Worm (Caenorhabditis elegans): ENCODE results near the gene klp-7.
"Not testable (repeated sequence)": the region's sequence is repeated elsewhere in the genome, so short reads cannot be mapped to it uniquely, and the experiment has no call there.

klp-7 gene

DNA sequence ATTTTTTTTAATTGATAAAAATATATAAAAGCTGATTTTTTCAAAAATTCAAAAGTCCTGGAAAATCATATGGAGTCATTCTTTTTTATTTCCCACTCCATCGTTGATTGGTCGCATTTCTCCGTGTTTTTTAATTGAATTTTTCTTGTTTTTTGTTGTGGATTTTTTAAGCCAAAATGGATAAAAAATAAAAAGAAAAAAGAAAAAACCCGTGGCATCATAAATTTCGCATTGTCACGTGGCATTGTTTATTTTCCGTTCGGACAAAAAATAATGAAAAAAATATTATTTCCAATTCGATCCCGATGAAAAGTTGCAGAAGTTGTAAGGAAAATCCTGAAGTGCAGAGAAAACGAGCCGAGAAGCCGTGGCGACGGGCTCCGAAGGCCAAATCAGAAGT, at the start of gene klp-7:
TSS of gene klp-7 (plus strand) at position 301 of the 400 bp plus-strand sequence.
- TF ChIP-seq B0310.2, hmbx-1, ets-7 (tag; optimal IDR thresholded peaks at IDR 0.05): not testable (repeated sequence)

ce11 chrIII:10757540-10757939, 48.2 kb upstream of the klp-7 start, which contains the start of gene rnf-113:
TSS of gene rnf-113 (minus strand) at chrIII:10757640.
- TF ChIP-seq ama-1 (optimal IDR thresholded peaks at IDR 0.05) (no peak), hnd-1 (tag; optimal IDR thresholded peaks at IDR 0.05) (no peak)

ce11 chrIII:10758422-10758821, 47.3 kb upstream of the klp-7 start, which contains the start of gene K01G5.10:
TSS of gene K01G5.10 (minus strand) at chrIII:10758522.
- TF ChIP-seq tbx-11 (GFP tag; IDR thresholded peaks at IDR 0.05) = no peak
- TF ChIP-seq ama-1 (optimal IDR thresholded peaks at IDR 0.05) = no peak
- TF ChIP-seq hmbx-1 (tag; optimal IDR thresholded peaks at IDR 0.05) = no peak
- TF ChIP-seq ceh-13 (GFP tag; optimal IDR thresholded peaks at IDR 0.05) = no peak
- no peak for TF ChIP-seq hmg-4 (GFP tag; optimal IDR thresholded peaks at IDR 0.05)
- TF ChIP-seq tra-4 (tag; optimal IDR thresholded peaks at IDR 0.05) = no peak
- no peak for TF ChIP-seq pes-1 (GFP tag; IDR thresholded peaks at IDR 0.05)
- no peak for TF ChIP-seq scrt-1 (GFP tag; IDR thresholded peaks at IDR 0.05)
- TF ChIP-seq sea-1 (GFP tag; conservative IDR thresholded peaks at IDR 0.05) = no peak
- no peak for TF ChIP-seq F13C5.2 (tag; optimal IDR thresholded peaks at IDR 0.05)
- no peak for TF ChIP-seq B0310.2 (tag; optimal IDR thresholded peaks at IDR 0.05)
- no peak for TF ChIP-seq aly-1 (tag; optimal IDR thresholded peaks at IDR 0.05)
- TF ChIP-seq flt-1 (GFP tag; IDR thresholded peaks at IDR 0.05) = no peak
- TF ChIP-seq hnd-1 (tag; optimal IDR thresholded peaks at IDR 0.05) = no peak

ce11 chrIII:10759050-10760023, 46.4 kb upstream of the klp-7 start, which contains the start of gene tasp-1:
TSS of gene tasp-1 (plus strand) at chrIII:10759307.
- peak; percentile 96 for TF ChIP-seq sea-1 (GFP tag; conservative IDR thresholded peaks at IDR 0.05)
- TF ChIP-seq flt-1 (GFP tag; IDR thresholded peaks at IDR 0.05) = peak; percentile 93
- peak; percentile 70 for TF ChIP-seq tra-4 (tag; optimal IDR thresholded peaks at IDR 0.05)
- peak; percentile 99 for TF ChIP-seq F13C5.2 (tag; optimal IDR thresholded peaks at IDR 0.05)
- TF ChIP-seq tbx-11 (GFP tag; IDR thresholded peaks at IDR 0.05) = peak; percentile 91
- TF ChIP-seq hmg-4 (GFP tag; optimal IDR thresholded peaks at IDR 0.05) = peak; percentile 98
- TF ChIP-seq hmbx-1 (tag; optimal IDR thresholded peaks at IDR 0.05) = peak; percentile 75
- TF ChIP-seq ama-1 (optimal IDR thresholded peaks at IDR 0.05) = no peak
- peak; percentile 78 for TF ChIP-seq aly-1 (tag; optimal IDR thresholded peaks at IDR 0.05)
- TF ChIP-seq pes-1 (GFP tag; IDR thresholded peaks at IDR 0.05) = peak; percentile 92
- TF ChIP-seq B0310.2 (tag; optimal IDR thresholded peaks at IDR 0.05) = peak; percentile 67
- TF ChIP-seq ceh-36 (tag; optimal IDR thresholded peaks at IDR 0.05) = peak; percentile 81
- TF ChIP-seq ceh-13 (GFP tag; optimal IDR thresholded peaks at IDR 0.05) = peak; percentile 66
- TF ChIP-seq hnd-1 (tag; optimal IDR thresholded peaks at IDR 0.05) = peak; percentile 74
- TF ChIP-seq ets-7 (tag; optimal IDR thresholded peaks at IDR 0.05) = peak; percentile 85
- TF ChIP-seq tbx-37 (GFP tag; conservative IDR thresholded peaks at IDR 0.05) = peak; percentile 89
- peak; percentile 85 for TF ChIP-seq scrt-1 (GFP tag; IDR thresholded peaks at IDR 0.05)

DNA sequence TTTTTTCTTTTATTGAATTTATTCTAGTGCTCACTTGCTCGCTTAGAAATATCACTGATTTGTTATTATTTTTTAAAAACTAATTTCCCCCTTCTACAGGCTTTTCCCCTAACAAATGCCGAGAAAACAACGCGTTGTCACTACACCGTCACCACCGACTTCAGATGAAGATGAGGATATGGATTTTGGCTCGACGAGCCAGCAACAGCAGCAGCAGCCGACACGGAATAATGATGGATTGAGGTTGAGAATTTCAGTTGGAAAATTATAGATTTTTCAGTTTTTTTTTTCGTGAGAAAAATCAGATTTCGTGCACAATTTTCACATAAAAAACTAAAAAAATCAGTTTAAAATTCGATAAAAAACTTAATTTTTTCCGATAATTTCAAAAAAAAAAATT, 42.7 kb upstream of the klp-7 start, which contains the start of gene dpy-28:
TSS of gene dpy-28 (plus strand) at position 100 of the 400 bp plus-strand sequence.
- TF ChIP-seq hnd-1 (tag; optimal IDR thresholded peaks at IDR 0.05) (no peak), flt-1 (GFP tag; IDR thresholded peaks at IDR 0.05) (no peak), sea-1 (GFP tag; conservative IDR thresholded peaks at IDR 0.05) (no peak), scrt-1 (GFP tag; IDR thresholded peaks at IDR 0.05) (no peak), B0310.2 (tag; optimal IDR thresholded peaks at IDR 0.05) (no peak), pes-1 (GFP tag; IDR thresholded peaks at IDR 0.05) (no peak), ama-1 (optimal IDR thresholded peaks at IDR 0.05) (no peak), ceh-36 (tag; optimal IDR thresholded peaks at IDR 0.05) (no peak), tbx-11 (GFP tag; IDR thresholded peaks at IDR 0.05) (no peak), ets-7 (tag; optimal IDR thresholded peaks at IDR 0.05) (no peak), F13C5.2 (tag; optimal IDR thresholded peaks at IDR 0.05) (no peak), aly-1 (tag; optimal IDR thresholded peaks at IDR 0.05) (no peak), tra-4 (tag; optimal IDR thresholded peaks at IDR 0.05) (no peak), hmbx-1 (tag; optimal IDR thresholded peaks at IDR 0.05) (no peak), tbx-37 (GFP tag; conservative IDR thresholded peaks at IDR 0.05) (no peak), hmg-4 (GFP tag; optimal IDR thresholded peaks at IDR 0.05) (no peak), ceh-13 (GFP tag; optimal IDR thresholded peaks at IDR 0.05) (no peak)

DNA sequence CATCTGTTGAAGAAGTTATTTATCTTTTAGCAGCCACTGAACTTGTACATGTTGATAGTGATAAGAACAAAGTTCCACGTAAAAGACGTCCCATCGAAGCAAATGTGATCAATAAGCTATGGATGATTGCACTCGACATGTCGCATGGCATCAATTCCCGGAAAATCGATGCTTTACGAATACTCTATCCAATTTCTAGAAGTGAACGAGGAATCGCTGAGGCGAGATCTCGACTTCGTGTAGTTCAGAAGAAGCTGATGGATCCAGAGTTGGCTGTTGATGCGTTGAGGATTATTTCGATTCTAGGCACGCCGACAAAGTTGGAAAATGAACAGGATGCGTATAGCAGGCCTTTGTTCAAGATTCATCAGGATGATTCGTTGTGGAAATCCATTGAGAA, 36.0 kb upstream of the klp-7 start:
- TF ChIP-seq tbx-37 (GFP tag; conservative IDR thresholded peaks at IDR 0.05) (no peak), pes-1 (GFP tag; IDR thresholded peaks at IDR 0.05) (no peak), scrt-1 (GFP tag; IDR thresholded peaks at IDR 0.05) (no peak), ceh-13 (GFP tag; optimal IDR thresholded peaks at IDR 0.05) (no peak), B0310.2 (tag; optimal IDR thresholded peaks at IDR 0.05) (no peak), sea-1 (GFP tag; conservative IDR thresholded peaks at IDR 0.05) (no peak), hnd-1 (tag; optimal IDR thresholded peaks at IDR 0.05) (no peak)

- no peak for TF ChIP-seq ama-1 (optimal IDR thresholded peaks at IDR 0.05)
- no peak for TF ChIP-seq tbx-37 (GFP tag; conservative IDR thresholded peaks at IDR 0.05)
- no peak for TF ChIP-seq F13C5.2 (tag; optimal IDR thresholded peaks at IDR 0.05)
- TF ChIP-seq tbx-11 (GFP tag; IDR thresholded peaks at IDR 0.05) = no peak
- TF ChIP-seq hmg-4 (GFP tag; optimal IDR thresholded peaks at IDR 0.05) = no peak
- no peak for TF ChIP-seq pes-1 (GFP tag; IDR thresholded peaks at IDR 0.05)
- TF ChIP-seq sea-1 (GFP tag; conservative IDR thresholded peaks at IDR 0.05) = no peak
- no peak for TF ChIP-seq tra-4 (tag; optimal IDR thresholded peaks at IDR 0.05)
These were observed 24.2 kb upstream of the klp-7 start, which contains the start of gene ptr-19 for ce11 chrIII:10781553-10781952. TSS of gene ptr-19 (plus strand) at chrIII:10781853.
